Fruit fly (Drosophila melanogaster): ENCODE measurements around the gene CG17600.

The CG17600 gene

DNA sequence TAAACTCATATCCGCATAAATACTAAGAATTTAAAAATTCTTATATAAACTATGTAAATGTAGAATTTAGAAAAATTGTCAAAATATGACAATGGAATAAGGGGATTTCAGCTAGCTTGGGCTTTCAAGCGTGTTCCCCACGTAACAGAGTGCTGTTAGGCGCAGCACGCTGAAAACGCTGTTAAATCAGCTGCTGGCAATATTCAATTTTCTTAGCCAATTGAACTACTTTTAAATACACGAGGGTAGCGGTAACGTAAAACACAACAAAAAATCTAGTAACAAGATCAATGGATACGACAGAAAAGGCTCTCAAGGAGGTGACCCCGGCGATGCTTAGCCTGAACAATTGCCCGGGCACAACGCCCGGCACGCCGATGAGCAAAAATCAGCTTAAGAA is 41.5 kb upstream of the CG17600 start, which contains the start of gene CG14618 (continued):
- TF ChIP-seq Camta (GFP tag; optimal IDR thresholded peaks at IDR 0.05) (no peak), CG11093 (GFP tag; IDR thresholded peaks at IDR 0.05) (no peak), CG1647 (GFP tag; optimal IDR thresholded peaks at IDR 0.05) (no peak), D19A (tag; optimal IDR thresholded peaks at IDR 0.05) (no peak), Dp (GFP tag; optimal IDR thresholded peaks at IDR 0.05) (peak; percentile 1), CG16815 (GFP tag; optimal IDR thresholded peaks at IDR 0.05) (no peak), CG4617 (GFP tag; optimal IDR thresholded peaks at IDR 0.05; ENCODE audit: borderline replicate concordance) (no peak), CG17568 (GFP tag; optimal IDR thresholded peaks at IDR 0.05) (no peak), Hey (tag; optimal IDR thresholded peaks at IDR 0.05) (no peak), CG15514 (GFP tag; optimal IDR thresholded peaks at IDR 0.05) (peak; percentile 8), Hand (GFP tag; optimal IDR thresholded peaks at IDR 0.05) (no peak), psq (GFP tag; optimal IDR thresholded peaks at IDR 0.05) (no peak), onecut (GFP tag; IDR thresholded peaks at IDR 0.05) (no peak), CG6854 (GFP tag; optimal IDR thresholded peaks at IDR 0.05) (no peak), twi (tag; optimal IDR thresholded peaks at IDR 0.05) (no peak)

DNA sequence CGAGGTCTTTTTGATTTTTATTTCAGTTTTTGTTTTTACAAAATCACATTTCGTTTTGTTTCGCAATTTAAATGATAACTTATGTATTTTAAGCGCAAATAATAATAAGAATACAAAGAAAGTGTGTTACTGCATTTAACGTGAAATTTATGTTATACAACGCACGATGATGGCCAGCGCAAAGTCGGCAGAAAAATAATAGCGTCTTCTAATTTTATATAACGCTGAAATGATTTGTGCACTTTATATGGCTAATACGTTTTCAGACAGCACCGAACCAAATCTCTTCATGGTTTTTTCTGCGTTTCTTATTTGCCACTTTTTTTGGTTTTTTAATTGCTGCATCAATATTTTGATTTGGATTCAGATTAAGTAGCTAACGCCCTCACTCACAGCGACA is 40.1 kb upstream of the CG17600 start:
- TF ChIP-seq jing (GFP tag; optimal IDR thresholded peaks at IDR 0.05) (no peak), sqz (GFP tag; optimal IDR thresholded peaks at IDR 0.05) (no peak), hkb (optimal IDR thresholded peaks at IDR 0.05) (no peak), hkb (GFP tag; IDR thresholded peaks at IDR 0.05) (no peak), Pdp1 (GFP tag; optimal IDR thresholded peaks at IDR 0.05) (peak in 1 of 2 experiments; percentile 75), NFAT (GFP tag; IDR thresholded peaks at IDR 0.05) (no peak)

DNA sequence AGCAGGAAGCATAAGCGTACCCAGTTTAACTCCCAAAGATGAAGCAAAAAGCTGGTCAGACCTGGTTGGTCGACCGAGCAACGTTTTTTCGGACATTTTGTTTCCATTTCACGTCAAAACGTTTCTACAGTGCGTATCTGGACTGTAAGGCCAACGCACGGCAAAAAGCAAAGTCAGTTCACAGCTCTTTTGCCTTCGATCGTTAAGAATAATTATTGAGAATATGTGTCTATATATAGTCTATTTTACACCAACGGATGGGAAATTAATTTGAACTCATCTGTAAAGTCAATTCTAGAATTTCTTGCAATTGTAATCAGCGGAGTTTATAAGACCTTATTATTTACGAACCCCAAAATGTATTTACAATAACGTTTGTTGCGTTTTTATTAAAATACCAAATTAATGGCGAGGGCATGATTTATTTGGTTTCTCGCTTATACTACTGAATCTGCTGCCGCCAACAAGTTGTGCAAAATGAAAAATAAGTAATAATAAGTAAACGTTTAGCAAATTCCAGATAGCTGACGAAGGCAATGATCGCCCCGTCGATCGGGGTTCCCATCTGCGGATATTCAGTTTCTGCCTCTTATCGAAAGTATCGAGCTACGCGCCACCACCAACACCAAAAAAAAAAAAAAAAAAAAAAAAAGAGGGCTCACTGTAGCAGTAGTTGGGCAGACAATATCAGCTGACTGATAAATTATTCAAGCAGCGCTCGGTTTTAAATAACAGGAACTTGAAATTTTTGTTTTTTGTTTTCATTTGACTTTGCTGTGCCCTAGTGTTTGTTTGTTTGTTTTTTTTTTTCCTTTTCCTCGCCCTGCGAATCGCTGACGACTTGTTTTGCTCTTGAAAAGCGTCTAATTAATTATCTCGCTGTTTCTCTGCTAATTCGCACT is 37.1 kb upstream of the CG17600 start:
- TF ChIP-seq Med (GFP tag) (peak; percentile 59), CG1602 (GFP tag; optimal IDR thresholded peaks at IDR 0.05) (no peak), lilli (GFP tag; optimal IDR thresholded peaks at IDR 0.05) (peak; percentile 18), slbo (GFP tag; IDR thresholded peaks at IDR 0.05) (peak; percentile 17; the same call in 1 of the 2 replicates), chinmo (GFP tag; IDR thresholded peaks at IDR 0.05; ENCODE audit: partially characterized antibody) (peak; percentile 57; the same call in 1 of the 4 replicates), peb (GFP tag; IDR thresholded peaks at IDR 0.05) (no peak), CoRest (tag; optimal IDR thresholded peaks at IDR 0.05) (peak; percentile 18), CG2712 (tag; optimal IDR thresholded peaks at IDR 0.05) (peak; percentile 7), sd (tag; optimal IDR thresholded peaks at IDR 0.05) (peak; percentile 21), Rfx (GFP tag; IDR thresholded peaks at IDR 0.05) (peak; percentile 11; the same call in 1 of the 2 replicates), gem (tag; optimal IDR thresholded peaks at IDR 0.05) (peak; percentile 20), HLH4C (GFP tag; IDR thresholded peaks at IDR 0.05; ENCODE audit: partially characterized antibody) (no peak), fd3F (GFP tag; optimal IDR thresholded peaks at IDR 0.05) (peak; percentile 12), crp (GFP tag; optimal IDR thresholded peaks at IDR 0.05) (peak in 1 of 2 experiments; percentile 16), sens (GFP tag) (peak; percentile 83), Bgb (GFP tag; IDR thresholded peaks at IDR 0.05; ENCODE audit: partially characterized antibody) (0 out of 2 replicates have a peak, but pooled peaks have one; percentile 10), CG12769 (tag; optimal IDR thresholded peaks at IDR 0.05) (peak; percentile 0), CG32772 (GFP tag; IDR thresholded peaks at IDR 0.05) (peak; percentile 38; the same call in 1 of the 2 replicates), grau (tag; optimal IDR thresholded peaks at IDR 0.05) (peak; percentile 64), CG2120 (GFP tag; optimal IDR thresholded peaks at IDR 0.05) (peak; percentile 41), Ptx1 (GFP tag; IDR thresholded peaks at IDR 0.05) (0 out of 2 replicates have a peak, but pooled peaks have one; percentile 10), row (GFP tag; IDR thresholded peaks at IDR 0.05) (peak; percentile 23; the same call in 1 of the 3 replicates), NfI (GFP tag; optimal IDR thresholded peaks at IDR 0.05) (no peak), CG17359 (tag; optimal IDR thresholded peaks at IDR 0.05) (peak; percentile 4), Ets65A (GFP tag) (peak; percentile 4)

Data from whole organism, embryonic.